Worm (Caenorhabditis elegans) whole organism, late embryonic: ENCODE data around the gene F47B8.18.
A peak's percentile ranks its signal among the peaks of the same experiment; 100 is the strongest.

Experiments used
- C08G9.2 ChIP-seq: sonication (generic microtip); optimal IDR thresholded peaks from 2 replicates; lab custom pipeline; 2016; ENCODE audit warnings: mild to moderate bottlenecking, missing genetic modification characterization, moderate library complexity, missing compliant biosample characterization
- K09A11.1 ChIP-seq: sonication (generic microtip); optimal IDR thresholded peaks from 2 replicates; lab custom pipeline; 2017; ENCODE audit warnings: antibody characterized with exemption, mild to moderate bottlenecking, missing genetic modification characterization, missing compliant biosample characterization; ENCODE audit not compliant: insufficient read depth
- T23F11.4 ChIP-seq: fragments of 200-800 bp; sonication (Bioruptor generic); optimal IDR thresholded peaks from 2 replicates; lab custom pipeline; 2018; ENCODE audit warnings: mild to moderate bottlenecking, missing genetic modification characterization, missing compliant biosample characterization
- ceh-18 ChIP-seq: sonication (generic microtip); optimal IDR thresholded peaks from 2 replicates; lab custom pipeline; 2016; ENCODE audit warnings: missing genetic modification characterization, missing compliant biosample characterization
- ceh-19 ChIP-seq: fragments of 200-800 bp; sonication (Bioruptor generic); optimal IDR thresholded peaks from 2 replicates; lab custom pipeline; 2018; ENCODE audit warnings: mild to moderate bottlenecking, missing genetic modification characterization, missing compliant biosample characterization
- ceh-2 ChIP-seq: sonication (generic microtip); optimal IDR thresholded peaks from 2 replicates; lab custom pipeline; 2016; ENCODE audit warnings: missing genotype, missing genetic modification characterization, missing compliant biosample characterization
- ceh-22 ChIP-seq: sonication (generic microtip); optimal IDR thresholded peaks from 2 replicates; lab custom pipeline; 2017; ENCODE audit warnings: missing biosample characterization, missing genetic modification characterization
- ceh-24 ChIP-seq: sonication (generic microtip); optimal IDR thresholded peaks from 2 replicates; lab custom pipeline; 2016; ENCODE audit warnings: mild to moderate bottlenecking, missing genetic modification characterization, missing compliant biosample characterization
- ceh-31 ChIP-seq: sonication (generic microtip); optimal IDR thresholded peaks from 2 replicates; lab custom pipeline; 2016; ENCODE audit warnings: missing genetic modification characterization, missing compliant biosample characterization
- ceh-48 ChIP-seq: sonication (generic microtip); optimal IDR thresholded peaks from 2 replicates; lab custom pipeline; 2016; ENCODE audit warnings: missing genetic modification characterization, inconsistent platforms, missing compliant biosample characterization
- che-1 ChIP-seq: sonication (generic microtip); optimal IDR thresholded peaks from 2 replicates; lab custom pipeline; 2016; ENCODE audit warnings: mild to moderate bottlenecking, missing genetic modification characterization, missing compliant biosample characterization
- dmd-4 ChIP-seq: sonication (generic microtip); optimal IDR thresholded peaks from 2 replicates; lab custom pipeline; 2016; ENCODE audit warnings: borderline replicate concordance, missing genetic modification characterization, missing compliant biosample characterization
- dve-1 ChIP-seq: sonication (generic microtip); optimal IDR thresholded peaks from 2 replicates; lab custom pipeline; 2017; ENCODE audit warnings: antibody characterized with exemption, mild to moderate bottlenecking, missing genetic modification characterization, missing compliant biosample characterization
- elt-2 ChIP-seq: sonication (generic microtip); optimal IDR thresholded peaks from 2 replicates; lab custom pipeline; 2016; ENCODE audit warnings: missing genetic modification reagents, missing genetic modification characterization, missing compliant biosample characterization
- ets-4 ChIP-seq: sonication (generic microtip); optimal IDR thresholded peaks from 2 replicates; lab custom pipeline; 2016; ENCODE audit warnings: missing genetic modification characterization, missing compliant biosample characterization
- eyg-1 ChIP-seq: sonication (generic microtip); optimal IDR thresholded peaks from 2 replicates; lab custom pipeline; 2016; ENCODE audit warnings: missing genotype, missing genetic modification characterization, missing compliant biosample characterization
- fax-1 ChIP-seq: sonication (generic microtip); optimal IDR thresholded peaks from 2 replicates; lab custom pipeline; 2016; ENCODE audit warnings: missing genotype, missing genetic modification characterization, missing compliant biosample characterization
- gmeb-2 ChIP-seq: sonication (generic microtip); optimal IDR thresholded peaks from 2 replicates; lab custom pipeline; 2016; ENCODE audit warnings: missing genetic modification characterization, inconsistent platforms, missing compliant biosample characterization
- hlh-30 ChIP-seq: sonication (generic microtip); optimal IDR thresholded peaks from 2 replicates; lab custom pipeline; 2017; ENCODE audit warnings: antibody characterized with exemption, missing genetic modification characterization, missing compliant biosample characterization; ENCODE audit not compliant: insufficient read depth
- hlh-8 ChIP-seq: sonication (generic microtip); optimal IDR thresholded peaks from 2 replicates; lab custom pipeline; 2016; ENCODE audit warnings: missing genotype, missing genetic modification characterization, missing compliant biosample characterization
- lin-11 ChIP-seq: fragments of 200-800 bp; sonication (Bioruptor generic); optimal IDR thresholded peaks from 2 replicates; lab custom pipeline; 2018; ENCODE audit warnings: mild to moderate bottlenecking, missing genetic modification characterization, missing compliant biosample characterization
- madf-2 ChIP-seq: sonication (generic microtip); optimal IDR thresholded peaks from 2 replicates; lab custom pipeline; 2017; ENCODE audit warnings: missing genetic modification characterization, missing compliant biosample characterization
- mec-3 ChIP-seq: sonication (generic microtip); optimal IDR thresholded peaks from 2 replicates; lab custom pipeline; 2016; ENCODE audit warnings: borderline replicate concordance, missing genetic modification characterization, missing compliant biosample characterization
- nfya-1 ChIP-seq: sonication (generic microtip); optimal IDR thresholded peaks from 2 replicates; lab custom pipeline; 2017; ENCODE audit warnings: missing genetic modification characterization, mild to moderate bottlenecking, missing compliant biosample characterization, antibody characterized with exemption, moderate library complexity
- nhr-232 ChIP-seq: sonication (generic microtip); optimal IDR thresholded peaks from 2 replicates; lab custom pipeline; 2016; ENCODE audit warnings: missing genetic modification characterization, missing compliant biosample characterization
- npax-4 ChIP-seq: sonication (generic microtip); optimal IDR thresholded peaks from 2 replicates; lab custom pipeline; 2016; ENCODE audit warnings: missing genetic modification characterization, missing compliant biosample characterization
- pat-9 ChIP-seq: fragments of 200-800 bp; sonication (Bioruptor generic); optimal IDR thresholded peaks from 2 replicates; lab custom pipeline; 2018; ENCODE audit warnings: mild to moderate bottlenecking, missing genetic modification characterization, moderate library complexity, missing compliant biosample characterization
- pax-1 ChIP-seq: fragments of 150-350 bp; optimal IDR thresholded peaks from 2 replicates; lab custom pipeline; 2014; ENCODE audit warnings: missing biosample characterization, missing genetic modification characterization
- pha-2 ChIP-seq: sonication (generic microtip); optimal IDR thresholded peaks from 2 replicates; lab custom pipeline; 2017; ENCODE audit warnings: mild to moderate bottlenecking, missing genetic modification characterization, missing compliant biosample characterization
- pqm-1 ChIP-seq: sonication (generic microtip); optimal IDR thresholded peaks from 2 replicates; lab custom pipeline; 2016; ENCODE audit warnings: missing genetic modification characterization, missing compliant biosample characterization
- ref-2 ChIP-seq: sonication (generic microtip); optimal IDR thresholded peaks from 2 replicates; lab custom pipeline; 2016; ENCODE audit warnings: missing genetic modification characterization, missing compliant biosample characterization
- sdc-2 ChIP-seq: sonication (generic microtip); optimal IDR thresholded peaks from 2 replicates; lab custom pipeline; 2016; ENCODE audit warnings: missing genotype, missing genetic modification characterization, missing compliant biosample characterization
- sox-2 ChIP-seq: fragments of 200-800 bp; sonication (Bioruptor generic); IDR thresholded peaks from 2 replicates; pipeline ENCODE4 v1.3.6; 2022; ENCODE audit warnings: missing genetic modification reagents, missing genetic modification characterization, missing compliant biosample characterization
- sox-4 ChIP-seq: sonication (generic microtip); optimal IDR thresholded peaks from 2 replicates; lab custom pipeline; 2017; ENCODE audit warnings: mild to moderate bottlenecking, missing genetic modification characterization, inconsistent platforms, missing compliant biosample characterization
- syd-9 ChIP-seq: sonication (generic microtip); optimal IDR thresholded peaks from 2 replicates; lab custom pipeline; 2016; ENCODE audit warnings: mild to moderate bottlenecking, missing genetic modification characterization, moderate library complexity, missing compliant biosample characterization
- tbx-7 ChIP-seq: sonication (generic microtip); optimal IDR thresholded peaks from 2 replicates; lab custom pipeline; 2016; ENCODE audit warnings: missing genotype, missing genetic modification characterization, missing compliant biosample characterization
- unc-55 ChIP-seq: sonication (generic microtip); optimal IDR thresholded peaks from 2 replicates; lab custom pipeline; 2017; ENCODE audit warnings: missing biosample characterization, missing genetic modification reagents, missing genetic modification characterization
- zip-5 ChIP-seq: sonication (generic microtip); optimal IDR thresholded peaks from 2 replicates; lab custom pipeline; 2016; ENCODE audit warnings: missing genetic modification characterization, missing compliant biosample characterization
- ztf-16 ChIP-seq: sonication (generic microtip); optimal IDR thresholded peaks from 2 replicates; lab custom pipeline; 2017; ENCODE audit warnings: missing genetic modification characterization, missing compliant biosample characterization

Gene F47B8.18

ce11 chrV:14368272-14369052 lies 43.2 kb upstream of the F47B8.18 start:
- TF ChIP-seq ceh-31 (no peak), pqm-1 (tag; lab: Kevin White, UChicago) (no peak), ref-2 (no peak), zip-5 (tag; lab: Kevin White, UChicago) (no peak), eyg-1 (no peak), tbx-7 (tag; lab: Kevin White, UChicago) (no peak), ceh-22 (tag; lab: Kevin White, UChicago) (no peak), dve-1 (no peak), npax-4 (tag; lab: Kevin White, UChicago) (no peak), unc-55 (GFP tag; lab: Kevin White, UChicago) (no peak), elt-2 (tag; lab: Kevin White, UChicago) (no peak), K09A11.1 (no peak), ztf-16 (tag; lab: Kevin White, UChicago) (no peak), dmd-4 (no peak), ceh-2 (tag; lab: Kevin White, UChicago) (no peak), syd-9 (tag; lab: Kevin White, UChicago) (no peak)

DNA sequence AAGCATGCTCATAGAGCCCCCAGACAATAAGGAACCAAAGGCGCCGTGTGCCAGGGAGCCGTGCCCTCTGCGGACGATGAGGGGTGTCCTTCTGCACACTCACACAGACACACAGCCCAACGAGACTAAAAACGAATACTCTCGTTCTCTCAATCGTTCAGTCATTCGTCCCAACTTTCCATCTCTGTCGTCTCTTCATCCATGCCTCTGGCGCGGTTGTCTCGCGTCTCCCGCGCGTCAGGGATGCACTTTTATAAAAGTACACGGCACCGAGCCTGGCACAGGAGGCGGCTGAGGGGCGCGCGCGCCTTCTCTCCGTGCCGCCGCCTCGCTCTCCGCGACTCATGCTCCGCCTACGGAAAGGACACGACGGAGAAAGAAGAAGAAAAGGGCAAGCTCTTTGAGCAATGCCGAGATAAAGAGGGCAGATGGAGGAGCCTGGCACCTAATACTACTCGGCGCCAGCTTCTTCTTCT lies 41.3 kb upstream of the F47B8.18 start:
- TF ChIP-seq eyg-1 (no peak), lin-11 (tag; lab: Kevin White, UChicago) (no peak), ceh-19 (GFP tag; lab: Kevin White, UChicago) (no peak), pqm-1 (tag; lab: Kevin White, UChicago) (no peak), pha-2 (tag; lab: Kevin White, UChicago) (no peak), nfya-1 (tag; lab: Kevin White, UChicago) (no peak), ceh-48 (no peak), T23F11.4 (GFP tag; lab: Kevin White, UChicago) (no peak), ref-2 (peak; percentile 15), ceh-2 (tag; lab: Kevin White, UChicago) (no peak), hlh-8 (tag; lab: Kevin White, UChicago) (no peak), che-1 (tag; lab: Kevin White, UChicago) (no peak), K09A11.1 (no peak), sox-4 (no peak), mec-3 (tag; lab: Kevin White, UChicago) (peak; percentile 55), sdc-2 (tag; lab: Kevin White, UChicago) (peak; percentile 2), pax-1 (tag; lab: Kevin White, UChicago) (no peak), C08G9.2 (peak; percentile 42), hlh-30 (tag; lab: Kevin White, UChicago) (no peak), ceh-24 (tag; lab: Kevin White, UChicago) (no peak), dmd-4 (peak; percentile 1), ztf-16 (tag; lab: Kevin White, UChicago) (no peak), sox-2 (GFP tag; lab: Robert Waterston, UW) (no peak)

ce11 chrV:14364586-14365248 lies 39.5 kb upstream of the F47B8.18 start:
- TF ChIP-seq nfya-1 (tag; lab: Kevin White, UChicago) (peak; percentile 13), ceh-18 (no peak)

DNA sequence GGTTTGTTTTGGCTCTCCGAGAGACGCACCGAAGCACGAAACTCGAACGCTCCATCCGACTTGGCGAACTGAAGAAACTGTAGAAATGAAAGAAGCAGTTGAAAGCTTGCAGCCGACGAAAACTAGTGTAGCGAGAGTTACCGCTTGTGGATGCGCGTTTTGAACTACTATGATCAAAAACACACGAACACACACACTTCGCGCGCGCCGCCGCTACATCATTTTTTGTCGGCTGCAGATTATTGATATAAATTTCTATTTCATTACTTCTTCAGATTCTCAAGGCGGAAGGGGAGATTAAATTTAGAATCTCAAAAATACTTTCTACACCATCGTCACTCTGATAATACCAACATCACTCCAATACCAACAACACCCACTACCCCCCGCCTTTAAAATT lies 36.7 kb upstream of the F47B8.18 start:
- TF ChIP-seq ztf-16 (tag; lab: Kevin White, UChicago): no peak
- no peak for TF ChIP-seq madf-2 (tag; lab: Kevin White, UChicago)
- TF ChIP-seq sox-2 (GFP tag; lab: Robert Waterston, UW): no peak
- TF ChIP-seq C08G9.2: no peak
- TF ChIP-seq unc-55 (GFP tag; lab: Kevin White, UChicago): no peak
- TF ChIP-seq ceh-31: no peak
- no peak for TF ChIP-seq lin-11 (tag; lab: Kevin White, UChicago)
- TF ChIP-seq pax-1 (tag; lab: Kevin White, UChicago): no peak
- TF ChIP-seq pat-9: no peak
- TF ChIP-seq zip-5 (tag; lab: Kevin White, UChicago): no peak
- no peak for TF ChIP-seq ref-2
- TF ChIP-seq ets-4 (tag; lab: Kevin White, UChicago): no peak
- no peak for TF ChIP-seq gmeb-2 (tag; lab: Kevin White, UChicago)
- no peak for TF ChIP-seq nhr-232
- TF ChIP-seq fax-1 (tag; lab: Kevin White, UChicago): no peak
- TF ChIP-seq, all 69 proteins: peak for 0
